Worm (Caenorhabditis elegans): ENCODE results near the gene Y110A2AL.4.
"Not testable (repeated sequence)": the region's sequence is repeated elsewhere in the genome, so short reads cannot be mapped to it uniquely, and the experiment has no call there.

Gene Y110A2AL.4

DNA sequence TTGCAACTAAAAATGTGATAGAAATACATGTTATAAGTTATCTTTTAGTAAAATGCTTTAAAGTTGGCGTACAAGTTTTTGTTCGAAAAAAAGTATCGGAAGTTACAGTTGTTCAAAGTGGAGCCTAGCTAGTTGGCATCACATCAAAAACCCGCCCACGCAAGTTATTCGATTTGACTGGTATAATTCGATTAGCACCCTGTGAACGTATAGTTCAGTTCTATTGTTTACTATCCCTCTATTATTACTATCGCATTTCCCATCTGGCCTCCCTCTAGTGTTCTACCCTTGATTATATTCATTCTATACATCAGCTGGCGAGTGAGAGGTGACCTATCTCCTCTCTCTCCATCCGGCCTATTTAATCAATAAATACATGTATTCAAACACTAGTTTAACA lies at the start of gene Y110A2AL.4:
Gene Y110A2AL.4, plus strand, starts transcription at position 301 of the 400 bp plus-strand sequence.
- TF ChIP-seq athp-1 (tag; optimal IDR thresholded peaks at IDR 0.05); Y56A3A.18 (GFP tag; IDR thresholded peaks at IDR 0.05); tbx-9 (tag; optimal IDR thresholded peaks at IDR 0.05; ENCODE audit: borderline replicate concordance): not testable (repeated sequence)

ce11 chrII:2791693-2792092 lies 47.4 kb upstream of the Y110A2AL.4 start:
- peak; percentile 73 for TF ChIP-seq zfh-2 (GFP tag; conservative IDR thresholded peaks at IDR 0.05)
- no peak for TF ChIP-seq nfya-1 (tag; optimal IDR thresholded peaks at IDR 0.05; ENCODE audit: borderline replicate concordance, insufficient read depth)

ce11 chrII:2795413-2795812 lies 43.7 kb upstream of the Y110A2AL.4 start:
- TF ChIP-seq F33H1.4 (GFP tag; IDR thresholded peaks at IDR 0.05) (no peak), lsy-27 (tag; optimal IDR thresholded peaks at IDR 0.05; ENCODE audit: borderline replicate concordance, insufficient read depth) (no peak), K12H6.12 (tag; optimal IDR thresholded peaks at IDR 0.05) (no peak), let-607 (tag; optimal IDR thresholded peaks at IDR 0.05) (no peak), hrde-1 (tag; optimal IDR thresholded peaks at IDR 0.05; ENCODE audit: borderline replicate concordance) (no peak), zfh-2 (GFP tag; conservative IDR thresholded peaks at IDR 0.05) (no peak), nhr-179 (tag; optimal IDR thresholded peaks at IDR 0.05) (no peak), B0019.2 (GFP tag; conservative IDR thresholded peaks at IDR 0.05) (no peak), F10E7.11 (tag; optimal IDR thresholded peaks at IDR 0.05) (no peak), unc-130 (GFP tag; optimal IDR thresholded peaks at IDR 0.05) (no peak), lin-54 (GFP tag; optimal IDR thresholded peaks at IDR 0.05) (no peak)

DNA sequence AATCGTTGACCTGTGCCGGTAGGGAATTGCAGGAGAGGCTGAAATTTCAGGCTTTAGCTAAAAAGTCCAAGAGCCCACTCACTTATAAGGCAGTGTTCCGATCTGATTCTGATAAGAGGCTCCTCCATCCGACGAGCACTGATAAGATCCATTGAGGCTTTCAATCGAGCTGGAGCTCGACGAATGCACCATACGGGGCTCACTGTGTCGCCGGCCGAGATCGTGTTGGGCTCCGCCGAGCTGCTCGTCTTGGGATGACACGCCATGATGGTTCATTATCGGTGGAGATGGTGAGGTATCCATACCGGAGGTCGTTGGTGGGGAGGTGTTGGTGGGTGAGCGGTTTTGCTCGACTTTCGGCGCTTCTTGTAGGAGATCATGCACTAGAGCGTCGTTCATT lies 42.7 kb upstream of the Y110A2AL.4 start:
- TF ChIP-seq zfh-2 (GFP tag; conservative IDR thresholded peaks at IDR 0.05) (peak; percentile 56), sptf-2 (GFP tag; optimal IDR thresholded peaks at IDR 0.05) (no peak), F57C9.4 (tag; optimal IDR thresholded peaks at IDR 0.05) (no peak), madf-8 (GFP tag; conservative IDR thresholded peaks at IDR 0.05) (no peak), Y53G8AR.9 (GFP tag; conservative IDR thresholded peaks at IDR 0.05) (no peak), mel-28 (tag; optimal IDR thresholded peaks at IDR 0.05; ENCODE audit: borderline replicate concordance) (no peak), ama-1 (optimal IDR thresholded peaks at IDR 0.05) (no peak), ama-1 (GFP tag; optimal IDR thresholded peaks at IDR 0.05) (no peak), sdz-38 (tag; optimal IDR thresholded peaks at IDR 0.05) (no peak)

- no peak for TF ChIP-seq nhr-27 (tag; optimal IDR thresholded peaks at IDR 0.05)
- no peak for TF ChIP-seq ceh-58 (GFP tag; IDR thresholded peaks at IDR 0.05)
- no peak for TF ChIP-seq Y67H2A.10 (GFP tag; conservative IDR thresholded peaks at IDR 0.05)
- TF ChIP-seq attf-3 (GFP tag; conservative IDR thresholded peaks at IDR 0.05): no peak
- no peak for TF ChIP-seq chd-7 (tag; optimal IDR thresholded peaks at IDR 0.05)
- no peak for TF ChIP-seq bed-2 (GFP tag; IDR thresholded peaks at IDR 0.05)
- no peak for TF ChIP-seq snpc-1.3 (tag; optimal IDR thresholded peaks at IDR 0.05; ENCODE audit: insufficient read depth)
- TF ChIP-seq akir-1 (GFP tag; optimal IDR thresholded peaks at IDR 0.05): no peak
- no peak for TF ChIP-seq pha-4 (tag; optimal IDR thresholded peaks at IDR 0.05)
- TF ChIP-seq ztf-6 (GFP tag; IDR thresholded peaks at IDR 0.05): no peak
- TF ChIP-seq lin-54 (GFP tag; optimal IDR thresholded peaks at IDR 0.05): no peak
- TF ChIP-seq lir-1 (GFP tag; conservative IDR thresholded peaks at IDR 0.05): no peak
- no peak for TF ChIP-seq F23B12.7 (tag; optimal IDR thresholded peaks at IDR 0.05; ENCODE audit: insufficient read depth)
- no peak for TF ChIP-seq F22D6.2 (tag; optimal IDR thresholded peaks at IDR 0.05)
- TF ChIP-seq nhr-120 (GFP tag; IDR thresholded peaks at IDR 0.05): no peak
- no peak for TF ChIP-seq athp-1 (tag; optimal IDR thresholded peaks at IDR 0.05)
- TF ChIP-seq efl-1 (GFP tag; optimal IDR thresholded peaks at IDR 0.05): no peak
- no peak for TF ChIP-seq F52B5.7 (tag; optimal IDR thresholded peaks at IDR 0.05)
Measured at ce11 chrII:2797951-2798350, 41.2 kb upstream of the Y110A2AL.4 start.

Measured in whole organism, young adult.